Worm (Caenorhabditis elegans) whole organism, L1 larva: Measurements from ENCODE around the gene srz-12.

ENCODE experiments used
- C04F5.9 ChIP-seq: sonication (generic microtip); optimal IDR thresholded peaks from 2 replicates; lab custom pipeline; 2016; ENCODE audit warnings: missing genetic modification characterization, missing compliant biosample characterization
- Y116A8C.19 ChIP-seq: sonication (generic microtip); optimal IDR thresholded peaks from 2 replicates; lab custom pipeline; 2016; ENCODE audit warnings: missing compliant biosample characterization, missing genetic modification characterization, borderline replicate concordance
- blmp-1 ChIP-seq: fragments of 150-350 bp; optimal IDR thresholded peaks from 2 replicates; lab custom pipeline; 2014; ENCODE audit warnings: missing biosample characterization, missing genetic modification characterization
- ceh-88 ChIP-seq: fragments of 200-800 bp; sonication (Bioruptor generic); IDR thresholded peaks from 2 replicates; pipeline ENCODE4 v1.3.6; 2022; ENCODE audit warnings: missing genetic modification characterization, missing compliant biosample characterization
- efl-1 ChIP-seq, 4 experiments: fragments of 150-350 bp; optimal IDR thresholded peaks in 3 of 4; peaks in 1 of 4; 1 replicate in 1 of 4; 2 replicates in 3 of 4; lab custom pipeline; 2014; ENCODE audit warnings: missing biosample characterization in 2 of 4, missing genetic modification characterization in 2 of 4, missing genetic modification reagents in 2 of 4
- elt-2 ChIP-seq: sonication (generic microtip); optimal IDR thresholded peaks from 2 replicates; lab custom pipeline; 2016; ENCODE audit warnings: missing genetic modification characterization, mild to moderate bottlenecking, inconsistent platforms, missing compliant biosample characterization, missing genetic modification reagents
- elt-3 ChIP-seq, 6 experiments: fragments of 150-350 bp in 1 of 6; sonication (generic microtip); optimal IDR thresholded peaks; 2 replicates each; lab custom pipeline; 2017 to 2018; ENCODE audit warnings: missing biosample characterization in 6 of 6, missing genetic modification characterization in 6 of 6, inconsistent platforms in 1 of 6
- ets-5 ChIP-seq: fragments of 200-800 bp; sonication (Bioruptor generic); IDR thresholded peaks from 2 replicates; pipeline ENCODE4 v1.3.6; 2022; ENCODE audit warnings: missing genetic modification characterization, missing compliant biosample characterization
- fkh-10 ChIP-seq: sonication (generic microtip); optimal IDR thresholded peaks from 2 replicates; lab custom pipeline; 2017; ENCODE audit warnings: missing biosample characterization, missing genetic modification reagents, missing genetic modification characterization
- fkh-4 ChIP-seq: sonication (generic microtip); optimal IDR thresholded peaks from 2 replicates; lab custom pipeline; 2016; ENCODE audit warnings: missing compliant biosample characterization, missing genetic modification characterization, borderline replicate concordance
- fkh-8 ChIP-seq: sonication (generic microtip); optimal IDR thresholded peaks from 2 replicates; lab custom pipeline; 2016; ENCODE audit warnings: mild to moderate bottlenecking, missing genetic modification characterization, missing compliant biosample characterization
- fos-1 ChIP-seq: fragments of 150-350 bp; optimal IDR thresholded peaks from 2 replicates; lab custom pipeline; 2014; ENCODE audit warnings: missing biosample characterization, missing genetic modification characterization
- hpl-2 ChIP-seq: fragments of 150-350 bp; optimal IDR thresholded peaks from 2 replicates; lab custom pipeline; 2014; ENCODE audit warnings: missing biosample characterization, missing genetic modification reagents, missing genetic modification characterization
- irx-1 ChIP-seq: sonication (generic microtip); optimal IDR thresholded peaks from 2 replicates; lab custom pipeline; 2016; ENCODE audit warnings: missing genetic modification characterization, missing compliant biosample characterization
- jun-1 ChIP-seq: fragments of 150-350 bp; optimal IDR thresholded peaks from 2 replicates; lab custom pipeline; 2014; ENCODE audit warnings: missing biosample characterization, missing genetic modification reagents, missing genetic modification characterization
- lin-14 ChIP-seq: fragments of 200-800 bp; sonication (Bioruptor generic); optimal IDR thresholded peaks from 2 replicates; lab custom pipeline; 2018; ENCODE audit warnings: mild to moderate bottlenecking, missing genetic modification characterization, moderate library complexity, missing compliant biosample characterization
- lin-35 ChIP-seq, 2 experiments: fragments of 150-350 bp; optimal IDR thresholded peaks; 2 replicates each; lab custom pipeline; 2014; ENCODE audit warnings: missing biosample characterization in 2 of 2, missing genetic modification characterization in 2 of 2, missing genetic modification reagents in 2 of 2
- lin-39 ChIP-seq: fragments of 150-350 bp; optimal IDR thresholded peaks from 2 replicates; lab custom pipeline; 2014; ENCODE audit warnings: missing biosample characterization, missing genetic modification reagents, missing genetic modification characterization
- mab-9 ChIP-seq: fragments of 200-800 bp; sonication (Bioruptor generic); IDR thresholded peaks from 2 replicates; pipeline ENCODE4 v1.3.6; 2022; ENCODE audit warnings: missing genetic modification reagents, missing genetic modification characterization, missing compliant biosample characterization
- nhr-12 ChIP-seq: sonication (generic microtip); optimal IDR thresholded peaks from 2 replicates; lab custom pipeline; 2017; ENCODE audit warnings: missing biosample characterization, missing genetic modification characterization
- nhr-20 ChIP-seq: sonication (generic microtip); optimal IDR thresholded peaks from 2 replicates; lab custom pipeline; 2016; ENCODE audit warnings: mild to moderate bottlenecking, missing genetic modification characterization, missing compliant biosample characterization
- nhr-237 ChIP-seq: fragments of 150-350 bp; optimal IDR thresholded peaks from 2 replicates; lab custom pipeline; 2014; ENCODE audit warnings: missing biosample characterization, missing genetic modification characterization
- nhr-85 ChIP-seq: sonication (generic microtip); peaks from one replicate; lab custom pipeline; 2016; ENCODE audit warnings: missing genetic modification characterization, inconsistent platforms, missing compliant biosample characterization
- nhr-90 ChIP-seq: sonication (generic microtip); optimal IDR thresholded peaks from 2 replicates; lab custom pipeline; 2016; ENCODE audit warnings: mild to moderate bottlenecking, missing genetic modification characterization, missing compliant biosample characterization; ENCODE audit not compliant: poor library complexity
- skn-1 ChIP-seq: fragments of 150-350 bp; optimal IDR thresholded peaks from 2 replicates; lab custom pipeline; 2014; ENCODE audit warnings: missing biosample characterization, missing genetic modification characterization
- sptf-1 ChIP-seq: fragments of 150-350 bp; optimal IDR thresholded peaks from 2 replicates; lab custom pipeline; 2014; ENCODE audit warnings: missing biosample characterization, missing genetic modification characterization
- sup-37 ChIP-seq: fragments of 200-800 bp; sonication (Bioruptor generic); optimal IDR thresholded peaks from 2 replicates; lab custom pipeline; 2018; ENCODE audit warnings: mild to moderate bottlenecking, missing genetic modification characterization, missing compliant biosample characterization
- tlp-1 ChIP-seq: fragments of 150-350 bp; optimal IDR thresholded peaks from 2 replicates; lab custom pipeline; 2014; ENCODE audit warnings: missing biosample characterization, missing genetic modification characterization
- unc-30 ChIP-seq: sonication (generic microtip); optimal IDR thresholded peaks from 2 replicates; lab custom pipeline; 2017; ENCODE audit warnings: missing biosample characterization, missing genetic modification characterization
- zag-1 ChIP-seq: fragments of 150-350 bp; optimal IDR thresholded peaks from 2 replicates; lab custom pipeline; 2014; ENCODE audit warnings: missing biosample characterization, missing genetic modification characterization
- ztf-11 ChIP-seq, 2 experiments: sonication (generic microtip); optimal IDR thresholded peaks; 2 replicates each; lab custom pipeline; 2016 to 2017; ENCODE audit warnings: missing genetic modification characterization in 2 of 2, missing biosample characterization in 1 of 2, missing compliant biosample characterization in 1 of 2

The srz-12 gene

DNA sequence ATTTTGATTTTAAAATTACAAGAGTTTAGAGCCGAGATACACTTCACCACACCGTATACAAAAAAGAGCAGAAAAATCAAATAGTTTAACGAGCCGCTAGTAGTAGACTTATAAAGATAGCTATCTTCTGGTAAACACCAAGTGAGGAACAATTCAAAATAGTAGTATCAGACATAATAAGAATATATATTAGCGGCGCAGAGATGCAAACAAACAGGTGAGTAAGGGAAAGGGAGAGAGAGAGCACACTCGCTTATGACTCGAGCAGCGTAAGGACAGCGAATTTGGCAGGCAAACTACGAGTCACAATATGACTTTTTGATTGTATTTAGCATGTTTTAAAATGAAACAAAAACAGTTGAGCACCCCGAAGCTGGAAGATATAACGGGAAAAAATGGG lies 28.8 kb upstream of the srz-12 start:
- peak; percentile 57 for TF ChIP-seq elt-2 (tag; lab: Kevin White, UChicago)
- no peak for TF ChIP-seq ets-5 (GFP tag; lab: Robert Waterston, UW)
- TF ChIP-seq fkh-8 (tag; lab: Kevin White, UChicago), result peak; percentile 10
- TF ChIP-seq lin-14 (GFP tag; lab: Kevin White, UChicago), result peak; percentile 23
- TF ChIP-seq lin-35 (GFP tag; optimal IDR thresholded peaks at IDR 0.05; lab: Kevin White, UChicago), result peak in 1 of 2 experiments; percentile 27
- no peak for TF ChIP-seq fos-1
- no peak for TF ChIP-seq ztf-11 (tag; optimal IDR thresholded peaks at IDR 0.05; lab: Kevin White, UChicago)

DNA sequence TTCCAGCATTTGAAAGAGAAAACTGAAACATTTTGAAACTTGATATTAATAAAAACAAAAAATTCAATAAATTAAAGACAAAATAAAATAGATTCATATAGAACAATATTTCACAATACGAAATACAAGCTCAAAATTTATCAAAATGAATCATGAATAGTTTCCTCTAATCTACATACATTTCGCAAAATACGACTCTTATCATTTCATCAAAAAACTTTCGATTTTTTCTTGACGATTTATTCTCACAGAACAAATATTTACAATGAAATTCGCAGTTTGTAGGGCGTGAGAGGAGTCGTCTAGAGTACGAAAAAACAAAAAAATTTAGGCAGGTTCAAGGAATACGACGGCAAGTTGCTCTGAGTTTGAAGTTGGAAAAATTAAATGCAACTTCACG lies 27.6 kb upstream of the srz-12 start:
- TF ChIP-seq hpl-2 (no peak), elt-2 (tag; lab: Kevin White, UChicago) (peak; percentile 57), skn-1 (tag; lab: Kevin White, UChicago) (no peak)

DNA sequence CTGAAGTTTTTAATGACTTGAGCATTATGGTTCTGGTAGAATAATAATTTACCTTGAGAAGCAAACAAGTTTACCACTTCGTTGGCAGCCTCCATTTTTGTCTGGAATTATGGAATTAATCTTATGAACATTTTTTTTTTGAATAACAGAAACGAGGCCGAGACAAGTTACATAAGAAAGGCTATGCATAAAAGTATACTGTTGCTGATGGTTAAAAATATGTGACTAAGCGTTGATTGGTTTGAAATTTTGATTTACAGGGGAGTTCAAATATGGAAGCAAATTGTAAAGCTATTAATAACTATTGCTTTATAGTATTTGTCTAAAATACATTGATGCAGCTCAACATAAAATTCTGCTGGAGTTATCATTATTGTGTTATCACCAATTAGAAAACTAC lies 26.3 kb upstream of the srz-12 start, which contains the start of gene cgt-1:
Gene cgt-1, minus strand, starts transcription at position 101 of the 400 bp plus-strand sequence.
- no peak for TF ChIP-seq fkh-10
- TF ChIP-seq fkh-4 (tag; lab: Kevin White, UChicago), result no peak
- peak; percentile 24 for TF ChIP-seq elt-2 (tag; lab: Kevin White, UChicago)

DNA sequence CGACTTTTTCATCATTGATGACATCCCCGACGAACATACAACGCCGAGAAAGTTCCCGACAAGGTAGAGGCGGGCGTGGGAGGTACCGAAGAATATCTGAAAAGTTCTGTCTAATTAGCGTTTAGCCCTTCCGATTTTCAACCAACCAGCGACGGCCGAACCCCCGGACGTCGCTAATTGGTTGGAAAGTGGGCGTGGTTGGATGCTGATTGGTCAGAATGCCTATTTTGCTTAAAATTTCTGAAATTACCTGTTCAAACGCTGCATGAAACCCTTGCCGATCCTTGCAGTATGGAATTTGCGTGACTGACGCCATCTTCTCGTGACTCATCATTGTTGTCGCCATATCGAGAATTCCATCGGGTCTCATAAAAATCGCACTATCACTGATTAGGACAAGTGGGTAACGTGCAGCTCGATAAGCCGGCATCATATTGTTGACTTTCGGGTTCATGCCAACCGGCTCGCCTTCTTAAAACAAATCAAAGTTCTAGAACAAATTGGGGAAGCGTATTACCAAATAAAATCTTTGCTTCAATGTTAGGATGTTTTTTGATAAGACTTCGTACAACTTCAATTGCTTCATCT lies 25.3 kb upstream of the srz-12 start:
- no peak for TF ChIP-seq nhr-12 (tag; lab: Kevin White, UChicago)
- TF ChIP-seq fkh-4 (tag; lab: Kevin White, UChicago), result no peak
- no peak for TF ChIP-seq lin-39 (tag; lab: Kevin White, UChicago)
- TF ChIP-seq nhr-20 (tag; lab: Kevin White, UChicago), result peak; percentile 24
- no peak for TF ChIP-seq efl-1 (optimal IDR thresholded peaks at IDR 0.05; lab: Kevin White, UChicago)
- no peak for TF ChIP-seq efl-1 (GFP tag; optimal IDR thresholded peaks at IDR 0.05 in 1 of 2; lab: Kevin White, UChicago)
- no peak for TF ChIP-seq sptf-1 (tag; lab: Kevin White, UChicago)
- TF ChIP-seq elt-2 (tag; lab: Kevin White, UChicago), result peak; percentile 87
- no peak for TF ChIP-seq mab-9 (GFP tag; lab: Robert Waterston, UW)
- no peak for TF ChIP-seq C04F5.9 (tag; lab: Kevin White, UChicago)
- peak; percentile 18 for TF ChIP-seq nhr-90
- no peak for TF ChIP-seq nhr-237
- TF ChIP-seq tlp-1 (tag; lab: Kevin White, UChicago), result peak; percentile 19
- TF ChIP-seq lin-35 (GFP tag; optimal IDR thresholded peaks at IDR 0.05; lab: Kevin White, UChicago), result peak in 1 of 2 experiments; percentile 25

DNA sequence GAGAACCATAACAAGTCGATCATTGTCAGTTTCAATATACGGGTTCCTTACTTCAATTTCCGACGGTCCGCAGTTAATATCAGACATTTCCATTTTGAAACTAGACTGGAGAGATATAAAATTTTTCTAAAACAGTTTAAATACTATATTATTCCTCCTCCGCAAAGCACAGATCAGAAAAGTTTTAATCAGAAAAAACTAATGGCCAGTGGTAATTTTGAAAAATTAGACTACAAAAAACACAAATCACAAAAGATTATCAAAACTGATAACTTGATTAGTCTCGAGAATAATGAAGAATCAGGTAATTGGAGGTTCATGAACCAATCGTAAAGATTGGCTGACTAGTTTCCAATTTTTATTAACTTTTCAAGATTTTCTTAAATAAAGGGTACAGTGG lies 23.5 kb upstream of the srz-12 start, which contains the start of gene T06C12.9:
Gene T06C12.9, minus strand, starts transcription at position 101 of the 400 bp plus-strand sequence.
- no peak for TF ChIP-seq sup-37 (GFP tag; lab: Kevin White, UChicago)
- peak; percentile 20 for TF ChIP-seq nhr-85 (tag; lab: Kevin White, UChicago)

DNA sequence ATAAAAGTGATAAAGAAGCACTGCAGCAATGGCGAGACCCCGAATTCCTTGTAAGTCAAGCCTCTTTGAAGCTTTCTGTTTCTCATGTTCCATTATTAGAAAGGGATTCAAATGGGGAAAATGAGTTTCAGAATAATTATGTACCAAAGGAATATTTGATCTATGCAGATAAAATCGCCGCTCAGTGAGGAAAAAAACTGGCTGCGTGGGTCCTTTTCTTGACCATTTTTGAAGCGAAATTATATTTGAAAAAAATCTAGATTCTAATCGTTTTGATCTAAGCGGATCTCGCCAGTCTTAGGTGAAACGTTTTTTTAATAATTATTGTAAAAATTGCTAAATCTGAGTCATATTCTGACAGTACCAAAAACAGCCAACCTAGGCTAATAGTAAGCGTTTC lies 22.2 kb upstream of the srz-12 start, which contains the start of gene oac-42:
Gene oac-42, minus strand, starts transcription at position 101 of the 400 bp plus-strand sequence.
- TF ChIP-seq Y116A8C.19 (tag; lab: Kevin White, UChicago) (no peak), blmp-1 (tag; lab: Kevin White, UChicago) (no peak), lin-14 (GFP tag; lab: Kevin White, UChicago) (no peak), ceh-88 (GFP tag; lab: Robert Waterston, UW) (no peak), elt-3 (tag; optimal IDR thresholded peaks at IDR 0.05; lab: Kevin White, UChicago) (no peak), jun-1 (tag; lab: Kevin White, UChicago) (no peak), unc-30 (tag; lab: Kevin White, UChicago) (no peak), zag-1 (no peak), irx-1 (tag; lab: Kevin White, UChicago) (no peak)
